Fruit fly (Drosophila melanogaster): ENCODE measurements around the gene ss.

DNA sequence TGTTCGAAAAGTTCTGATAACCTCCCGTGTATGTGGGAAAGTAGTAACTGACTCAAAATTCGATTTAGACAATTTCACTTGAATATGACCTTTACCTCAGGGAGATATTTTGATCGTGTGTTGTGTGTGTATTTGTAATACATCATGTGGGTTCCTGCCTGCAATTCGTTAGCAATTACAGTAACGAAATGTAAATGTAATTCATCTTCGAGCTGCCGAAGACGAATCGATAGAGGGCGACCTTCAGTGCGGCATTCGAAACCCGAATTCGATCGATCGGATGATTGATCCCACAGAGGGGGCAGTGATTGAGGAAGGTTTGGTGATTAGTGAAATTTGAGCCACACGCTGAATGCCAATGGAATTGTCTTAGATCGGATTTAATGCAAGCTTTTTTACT, 33.1 kb downstream of the ss start, which contains the start of gene CG10317:
- TF ChIP-seq EcR (GFP tag; optimal IDR thresholded peaks at IDR 0.05) (no peak), psq (optimal IDR thresholded peaks at IDR 0.05) (no peak), CG8478 (optimal IDR thresholded peaks at IDR 0.05) (no peak), pan (optimal IDR thresholded peaks at IDR 0.05) (no peak)
